Fruit fly (Drosophila melanogaster): ENCODE data around the gene CG13998.

Gene CG13998

dm6 chr2L:5967702-5968616, 11.3 kb upstream of the CG13998 start, which contains the start of the genes CG13992 and Ucp4C:
Gene CG13992, minus strand, starts transcription at chr2L:5967752.
Gene Ucp4C, plus strand, starts transcription at chr2L:5968566.
- TF ChIP-seq CG5245 (GFP tag; optimal IDR thresholded peaks at IDR 0.05): no peak
- TF ChIP-seq ATbp (GFP tag; optimal IDR thresholded peaks at IDR 0.05): no peak
- TF ChIP-seq CG6791 (GFP tag; IDR thresholded peaks at IDR 0.05; ENCODE audit: partially characterized antibody): 0 out of 3 replicates have a peak, but pooled peaks have one; percentile 16
- peak; percentile 73 for TF ChIP-seq twi (tag; optimal IDR thresholded peaks at IDR 0.05)
- no peak for TF ChIP-seq C15 (GFP tag; IDR thresholded peaks at IDR 0.05)

dm6 chr2L:5964851-5965250, 8.2 kb upstream of the CG13998 start, which contains the start of gene psd:
Gene psd, minus strand, starts transcription at chr2L:5964951.
- no peak for TF ChIP-seq lov (optimal IDR thresholded peaks at IDR 0.05)
- 0 out of 3 replicates have a peak, but pooled peaks have one; percentile 26 for TF ChIP-seq lov (GFP tag; IDR thresholded peaks at IDR 0.05)
- no peak for TF ChIP-seq sr (GFP tag; IDR thresholded peaks at IDR 0.05)

dm6 chr2L:5964211-5964610, 7.6 kb upstream of the CG13998 start:
- TF ChIP-seq Awh (GFP tag; IDR thresholded peaks at IDR 0.05) (no peak), ap (GFP tag; IDR thresholded peaks at IDR 0.05) (no peak), Camta (GFP tag; optimal IDR thresholded peaks at IDR 0.05) (no peak), CG31388 (GFP tag; optimal IDR thresholded peaks at IDR 0.05) (no peak), fd96Cb (tag; optimal IDR thresholded peaks at IDR 0.05) (no peak), CG9437 (GFP tag; optimal IDR thresholded peaks at IDR 0.05) (no peak), CG17912 (GFP tag; optimal IDR thresholded peaks at IDR 0.05) (no peak), lov (optimal IDR thresholded peaks at IDR 0.05) (no peak), lov (GFP tag; IDR thresholded peaks at IDR 0.05) (no peak), CG12071 (GFP tag; optimal IDR thresholded peaks at IDR 0.05) (no peak), fd64A (GFP tag; optimal IDR thresholded peaks at IDR 0.05) (no peak), CG15011 (GFP tag; optimal IDR thresholded peaks at IDR 0.05) (no peak), Aef1 (GFP tag; IDR thresholded peaks at IDR 0.05) (no peak)

- TF ChIP-seq Hey (tag; optimal IDR thresholded peaks at IDR 0.05) (no peak), CG11695 (GFP tag; IDR thresholded peaks at IDR 0.05) (no peak), lov (optimal IDR thresholded peaks at IDR 0.05) (no peak), lov (GFP tag; IDR thresholded peaks at IDR 0.05) (peak; percentile 21; the same call in 1 of the 3 replicates), Med (GFP tag) (peak; percentile 13), Ets65A (GFP tag) (peak; percentile 93)
Observed at dm6 chr2L:5963251-5963650, 6.6 kb upstream of the CG13998 start.

dm6 chr2L:5961169-5961918, 4.7 kb upstream of the CG13998 start:
- TF ChIP-seq wdn (GFP tag; IDR thresholded peaks at IDR 0.05) (no peak), so (GFP tag; IDR thresholded peaks at IDR 0.05) (peak; percentile 56; the same call in 1 of the 3 replicates), twi (tag; optimal IDR thresholded peaks at IDR 0.05) (peak; percentile 72), ftz-f1 (GFP tag; optimal IDR thresholded peaks at IDR 0.05) (no peak), Med (GFP tag) (peak; percentile 13), zen2 (GFP tag; IDR thresholded peaks at IDR 0.05; ENCODE audit: partially characterized antibody) (0 out of 3 replicates have a peak, but pooled peaks have one; percentile 16), crol (GFP tag; IDR thresholded peaks at IDR 0.05) (peak; percentile 39; the same call in 1 of the 2 replicates), prd (optimal IDR thresholded peaks at IDR 0.05) (no peak), prd (GFP tag; IDR thresholded peaks at IDR 0.05) (0 out of 3 replicates have a peak, but pooled peaks have one; percentile 9), Blimp-1 (GFP tag; optimal IDR thresholded peaks at IDR 0.05) (peak; percentile 87), bbx (GFP tag; IDR thresholded peaks at IDR 0.05; ENCODE audit: partially characterized antibody) (peak; percentile 30; the same call in 1 of the 2 replicates), sisA (GFP tag; IDR thresholded peaks at IDR 0.05) (0 out of 2 replicates have a peak, but pooled peaks have one; percentile 7), CG5953 (GFP tag; IDR thresholded peaks at IDR 0.05) (no peak), z (GFP tag; IDR thresholded peaks at IDR 0.05) (0 out of 3 replicates have a peak, but pooled peaks have one; percentile 7), gcm (GFP tag; optimal IDR thresholded peaks at IDR 0.05) (peak; percentile 24), CG4360 (GFP tag; IDR thresholded peaks at IDR 0.05) (0 out of 2 replicates have a peak, but pooled peaks have one; percentile 13), Pdp1 (GFP tag; optimal IDR thresholded peaks at IDR 0.05) (peak in 1 of 2 experiments; percentile 57), Lpt (GFP tag; optimal IDR thresholded peaks at IDR 0.05) (no peak), ap (GFP tag; IDR thresholded peaks at IDR 0.05) (peak; percentile 3; the same call in 1 of the 2 replicates)

All from whole organism, embryonic.